Fruit fly (Drosophila melanogaster): ENCODE results near the gene CG43116.

dm6 chr3R:26031968-26032610 lies 35.3 kb upstream of the CG43116 start:
- TF ChIP-seq ttk (optimal IDR thresholded peaks at IDR 0.05), result no peak
- no peak for TF ChIP-seq Sin3A (optimal IDR thresholded peaks at IDR 0.05)
- no peak for TF ChIP-seq h (optimal IDR thresholded peaks at IDR 0.05)
- no peak for TF ChIP-seq Myc (optimal IDR thresholded peaks at IDR 0.05)
- TF ChIP-seq insv (optimal IDR thresholded peaks at IDR 0.05), result no peak

Data from Kc167 (cell line).